Fruit fly (Drosophila melanogaster) whole organism, embryonic: ENCODE measurements around the gene RpL34b.

Experiments used
- Antp ChIP-seq: fragments of 200-800 bp; sonication (Bioruptor generic); optimal IDR thresholded peaks from 3 replicates; lab custom pipeline; 2016; ENCODE audit warnings: missing biosample characterization, missing genetic modification characterization
- B-H2 ChIP-seq: fragments of 200-800 bp; sonication (Bioruptor generic); optimal IDR thresholded peaks from 2 replicates; lab custom pipeline; 2018; ENCODE audit warnings: missing biosample characterization, mild to moderate bottlenecking, missing genetic modification characterization
- CG10267 ChIP-seq: fragments of 200-800 bp; sonication (Bioruptor generic); optimal IDR thresholded peaks from 2 replicates; lab custom pipeline; 2018; ENCODE audit warnings: missing biosample characterization, mild to moderate bottlenecking, missing genetic modification characterization, moderate library complexity
- CG12219 ChIP-seq: fragments of 200-800 bp; sonication (Bioruptor generic); optimal IDR thresholded peaks from 3 replicates; lab custom pipeline; 2018; ENCODE audit warnings: missing biosample characterization, mild to moderate bottlenecking, missing genetic modification characterization
- CG1233 ChIP-seq: fragments of 200-800 bp; sonication (Bioruptor generic); optimal IDR thresholded peaks from 4 replicates; lab custom pipeline; 2018; ENCODE audit warnings: missing biosample characterization, mild to moderate bottlenecking, missing genetic modification characterization
- CG14050 ChIP-seq: fragments of 200-800 bp; sonication (Bioruptor generic); IDR thresholded peaks from 3 replicates; pipeline ENCODE4 v1.3.6; 2022; ENCODE audit warnings: missing biosample characterization, missing genetic modification characterization
- CG16779 ChIP-seq: fragments of 200-800 bp; sonication (Bioruptor generic); IDR thresholded peaks from 2 replicates; pipeline ENCODE4 v1.3.6; 2022; ENCODE audit warnings: missing biosample characterization, missing genetic modification characterization
- CG17829 ChIP-seq: fragments of 200-800 bp; optimal IDR thresholded peaks from 2 replicates; lab custom pipeline; 2019; ENCODE audit warnings: missing biosample characterization, mild to moderate bottlenecking, missing genetic modification characterization, moderate library complexity
- CG32772 ChIP-seq: fragments of 200-800 bp; sonication (Bioruptor generic); IDR thresholded peaks from 2 replicates; pipeline ENCODE4 v1.3.6; 2022; ENCODE audit warnings: missing biosample characterization, missing genetic modification characterization
- CG4707 ChIP-seq: fragments of 200-800 bp; sonication (Bioruptor generic); optimal IDR thresholded peaks from 2 replicates; lab custom pipeline; 2018; ENCODE audit warnings: missing biosample characterization, mild to moderate bottlenecking, missing genetic modification characterization, moderate library complexity
- CG5953 ChIP-seq: fragments of 200-800 bp; sonication (Bioruptor generic); IDR thresholded peaks from 2 replicates; pipeline ENCODE4 v1.3.6; 2022; ENCODE audit warnings: missing biosample characterization, missing genetic modification characterization
- CG7839 ChIP-seq: fragments of 200-800 bp; sonication (Bioruptor generic); optimal IDR thresholded peaks from 3 replicates; lab custom pipeline; 2018; ENCODE audit warnings: missing biosample characterization, mild to moderate bottlenecking, missing genetic modification characterization, moderate library complexity
- CG9609 ChIP-seq: fragments of 200-800 bp; sonication (Bioruptor generic); optimal IDR thresholded peaks from 3 replicates; lab custom pipeline; 2016; ENCODE audit warnings: missing biosample characterization, missing genetic modification characterization
- Ets65A ChIP-seq: fragments of 200-800 bp; sonication (Bioruptor generic); peaks from one replicate; lab custom pipeline; 2016; ENCODE audit warnings: missing biosample characterization, missing genetic modification characterization
- GATAe ChIP-seq: fragments of 200-800 bp; sonication (Bioruptor generic); conservative IDR thresholded peaks from 2 replicates; pipeline ENCODE4 v1.3.6; 2022; ENCODE audit warnings: missing biosample characterization, missing genetic modification characterization
- Gsc ChIP-seq: fragments of 200-800 bp; sonication (Bioruptor generic); IDR thresholded peaks from 2 replicates; pipeline ENCODE4 v1.3.6; 2022; ENCODE audit warnings: missing biosample characterization, missing genetic modification characterization
- Hmx ChIP-seq: fragments of 200-800 bp; sonication (Bioruptor generic); optimal IDR thresholded peaks from 2 replicates; lab custom pipeline; 2016; ENCODE audit warnings: missing biosample characterization, missing genetic modification characterization
- Hr51 ChIP-seq, 2 experiments: fragments of 200-800 bp; sonication (Bioruptor generic); optimal IDR thresholded peaks; 2 replicates in 1 of 2; 3 replicates in 1 of 2; lab custom pipeline; 2016 to 2018; ENCODE audit warnings: missing biosample characterization in 2 of 2, missing genetic modification characterization in 2 of 2, mild to moderate bottlenecking in 1 of 2, moderate library complexity in 1 of 2
- Lpt ChIP-seq: fragments of >200 bp; optimal IDR thresholded peaks from 2 replicates; lab custom pipeline; 2018; ENCODE audit warnings: missing biosample characterization, missing genetic modification characterization
- Max ChIP-seq: fragments of 200-800 bp; sonication (Bioruptor generic); optimal IDR thresholded peaks from 2 replicates; lab custom pipeline; 2016; ENCODE audit warnings: missing biosample characterization, mild to moderate bottlenecking, missing genetic modification characterization
- NC2α ChIP-seq: fragments of 200-800 bp; sonication (Bioruptor generic); optimal IDR thresholded peaks from 2 replicates; lab custom pipeline; 2016; ENCODE audit warnings: missing biosample characterization, missing genetic modification characterization
- NC2β ChIP-seq: fragments of 200-800 bp; sonication (Bioruptor generic); optimal IDR thresholded peaks from 2 replicates; lab custom pipeline; 2016; ENCODE audit warnings: missing biosample characterization, missing genetic modification characterization
- NFAT ChIP-seq: fragments of 200-800 bp; sonication (Bioruptor generic); IDR thresholded peaks from 2 replicates; pipeline ENCODE4 v1.3.6; 2022; ENCODE audit warnings: missing biosample characterization, missing genetic modification characterization
- Rfx ChIP-seq: fragments of 200-800 bp; sonication (Bioruptor generic); IDR thresholded peaks from 2 replicates; pipeline ENCODE4 v1.3.6; 2022; ENCODE audit warnings: missing biosample characterization, missing genetic modification characterization
- Sox100B ChIP-seq: fragments of 200-800 bp; sonication (Bioruptor generic); optimal IDR thresholded peaks from 3 replicates; lab custom pipeline; 2018; ENCODE audit warnings: missing biosample characterization, mild to moderate bottlenecking, missing genetic modification characterization
- Spps ChIP-seq: fragments of 200-800 bp; sonication (Bioruptor generic); optimal IDR thresholded peaks from 2 replicates; lab custom pipeline; 2018; ENCODE audit warnings: missing biosample characterization, mild to moderate bottlenecking, missing genetic modification characterization
- Xrp1 ChIP-seq: fragments of 200-800 bp; sonication (Bioruptor generic); IDR thresholded peaks from 2 replicates; pipeline ENCODE4 v1.3.6; 2022; ENCODE audit warnings: missing biosample characterization, missing genetic modification characterization
- ara ChIP-seq: fragments of 200-800 bp; sonication (Bioruptor generic); IDR thresholded peaks from 2 replicates; pipeline ENCODE4 v1.3.6; 2022; ENCODE audit warnings: missing biosample characterization, missing genetic modification characterization
- cad ChIP-seq: fragments of >200 bp; optimal IDR thresholded peaks from 2 replicates; lab custom pipeline; 2017; ENCODE audit warnings: missing biosample characterization, missing genetic modification characterization
- cato ChIP-seq: fragments of 200-800 bp; sonication (Bioruptor generic); optimal IDR thresholded peaks from 2 replicates; lab custom pipeline; 2016; ENCODE audit warnings: missing biosample characterization, missing genetic modification characterization, borderline replicate concordance
- cg ChIP-seq: fragments of 200-800 bp; sonication (Bioruptor generic); optimal IDR thresholded peaks from 3 replicates; lab custom pipeline; 2019; ENCODE audit warnings: missing biosample characterization, mild to moderate bottlenecking, missing genetic modification characterization, moderate library complexity
- chn ChIP-seq: fragments of 200-800 bp; sonication (Bioruptor generic); optimal IDR thresholded peaks from 2 replicates; lab custom pipeline; 2016; ENCODE audit warnings: missing biosample characterization, missing genetic modification characterization
- cwo ChIP-seq: fragments of 200-800 bp; sonication (Bioruptor generic); optimal IDR thresholded peaks from 3 replicates; lab custom pipeline; 2017; ENCODE audit warnings: missing biosample characterization, missing genetic modification characterization, mild to moderate bottlenecking, moderate library complexity, missing genetic modification reagents
- da ChIP-seq: fragments of 200-800 bp; sonication (Bioruptor generic); optimal IDR thresholded peaks from 2 replicates; lab custom pipeline; 2016; ENCODE audit warnings: missing biosample characterization, missing genetic modification characterization
- dm ChIP-seq: fragments of 200-800 bp; sonication (Bioruptor generic); optimal IDR thresholded peaks from 3 replicates; lab custom pipeline; 2016; ENCODE audit warnings: missing biosample characterization, missing genetic modification characterization
- exex ChIP-seq: fragments of 200-800 bp; sonication (Bioruptor generic); optimal IDR thresholded peaks from 4 replicates; lab custom pipeline; 2018; ENCODE audit warnings: missing biosample characterization, mild to moderate bottlenecking, missing genetic modification characterization, moderate library complexity
- eyg ChIP-seq: fragments of 200-800 bp; sonication (Bioruptor generic); optimal IDR thresholded peaks from 3 replicates; lab custom pipeline; 2016; ENCODE audit warnings: missing biosample characterization, missing genetic modification characterization
- gro ChIP-seq: fragments of 200-800 bp; sonication (Bioruptor generic); optimal IDR thresholded peaks from 2 replicates; lab custom pipeline; 2016; ENCODE audit warnings: missing biosample characterization, missing genetic modification characterization
- gsb-n ChIP-seq: fragments of 200-800 bp; sonication (Bioruptor generic); optimal IDR thresholded peaks from 3 replicates; lab custom pipeline; 2018; ENCODE audit warnings: missing biosample characterization, mild to moderate bottlenecking, missing genetic modification characterization
- jumu ChIP-seq: fragments of 200-800 bp; sonication (Bioruptor generic); optimal IDR thresholded peaks from 3 replicates; lab custom pipeline; 2016; ENCODE audit warnings: missing biosample characterization, missing genetic modification characterization
- klu ChIP-seq: fragments of 200-800 bp; sonication (Bioruptor generic); IDR thresholded peaks from 2 replicates; pipeline ENCODE4 v1.3.6; 2022; ENCODE audit warnings: missing biosample characterization, missing genetic modification characterization
- lbe ChIP-seq: fragments of 200-800 bp; sonication (Bioruptor generic); optimal IDR thresholded peaks from 2 replicates; lab custom pipeline; 2016; ENCODE audit warnings: missing biosample characterization, mild to moderate bottlenecking, missing genetic modification characterization
- maf-S ChIP-seq: fragments of 200-800 bp; sonication (Bioruptor generic); optimal IDR thresholded peaks from 2 replicates; lab custom pipeline; 2016; ENCODE audit warnings: missing biosample characterization, missing genetic modification characterization
- mirr ChIP-seq: fragments of 200-800 bp; sonication (Bioruptor generic); optimal IDR thresholded peaks from 3 replicates; lab custom pipeline; 2018; ENCODE audit warnings: missing biosample characterization, mild to moderate bottlenecking, missing genetic modification characterization
- onecut ChIP-seq: fragments of 200-800 bp; sonication (Bioruptor generic); IDR thresholded peaks from 2 replicates; pipeline ENCODE4 v1.3.6; 2022; ENCODE audit warnings: missing biosample characterization, missing genetic modification characterization
- pho ChIP-seq: fragments of 200-800 bp; sonication (Bioruptor generic); optimal IDR thresholded peaks from 2 replicates; lab custom pipeline; 2016; ENCODE audit warnings: missing biosample characterization, missing genetic modification characterization
- phol ChIP-seq: fragments of 200-800 bp; sonication (Bioruptor generic); optimal IDR thresholded peaks from 3 replicates; lab custom pipeline; 2018; ENCODE audit warnings: missing biosample characterization, mild to moderate bottlenecking, missing genetic modification characterization, moderate library complexity
- pnt ChIP-seq: fragments of 200-800 bp; sonication (Bioruptor generic); optimal IDR thresholded peaks from 3 replicates; lab custom pipeline; 2016; ENCODE audit warnings: missing biosample characterization, missing genetic modification characterization
- sc ChIP-seq, 3 experiments: fragments of >200 bp in 2 of 3; fragments of 200-800 bp in 1 of 3; sonication (Bioruptor generic) in 1 of 3; optimal IDR thresholded peaks; 2 replicates in 2 of 3; 3 replicates in 1 of 3; lab custom pipeline; 2017; ENCODE audit warnings: mild to moderate bottlenecking in 1 of 3, missing biosample characterization in 1 of 3, missing genetic modification characterization in 1 of 3, missing genetic modification reagents in 1 of 3
- slp2 ChIP-seq: fragments of 200-800 bp; sonication (Bioruptor generic); optimal IDR thresholded peaks from 2 replicates; lab custom pipeline; 2016; ENCODE audit warnings: missing biosample characterization, missing genetic modification characterization
- sqz ChIP-seq: fragments of 200-800 bp; sonication (Bioruptor generic); optimal IDR thresholded peaks from 3 replicates; lab custom pipeline; 2018; ENCODE audit warnings: missing biosample characterization, mild to moderate bottlenecking, missing genetic modification characterization

Gene RpL34b

DNA sequence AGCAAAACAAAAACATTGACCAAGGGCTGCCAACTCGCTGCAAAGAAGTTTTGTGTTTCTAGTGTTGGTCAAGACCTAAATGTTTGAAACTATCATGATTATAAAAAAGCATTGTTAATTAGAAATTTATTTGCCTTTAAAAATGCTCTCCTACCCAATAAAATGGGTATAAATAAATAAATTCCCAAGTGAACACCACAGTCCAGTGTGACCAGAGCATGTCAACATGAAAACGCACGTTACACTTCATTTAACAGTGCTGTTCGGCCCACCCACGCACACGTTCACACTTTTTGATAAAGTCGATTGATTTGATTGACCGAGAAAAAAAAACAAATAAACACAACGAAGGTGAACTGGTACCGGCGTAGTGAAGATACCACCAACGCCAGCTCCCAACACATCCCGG lies 3.1 kb upstream of the RpL34b start, which contains the start of the genes CG9356, BBIP1 and CG8135 (continued):
- TF ChIP-seq Lpt (GFP tag; lab: Kevin White, UChicago) (no peak), slp2 (GFP tag; lab: Kevin White, UChicago) (peak; percentile 73), Sox100B (GFP tag; lab: Kevin White, UChicago) (no peak), Rfx (GFP tag; lab: Robert Waterston, UW) (peak; percentile 55), pho (peak; percentile 78), klu (GFP tag; lab: Robert Waterston, UW) (peak; percentile 73; the same call in 1 of the 2 replicates), maf-S (peak; percentile 77), ara (GFP tag; lab: Robert Waterston, UW) (peak; percentile 65), phol (tag; lab: Kevin White, UChicago) (peak; percentile 77), gro (GFP tag; lab: Kevin White, UChicago) (peak; percentile 81), Max (GFP tag; lab: Kevin White, UChicago) (peak; percentile 70), Antp (GFP tag; lab: Kevin White, UChicago) (peak; percentile 73), Xrp1 (GFP tag; lab: Robert Waterston, UW) (peak; percentile 75), CG32772 (GFP tag; lab: Robert Waterston, UW) (peak; percentile 69), CG16779 (GFP tag; lab: Robert Waterston, UW) (no peak), GATAe (no peak), dm (GFP tag; lab: Kevin White, UChicago) (peak; percentile 73), CG5953 (peak; percentile 51; the same call in 1 of the 2 replicates), sc (optimal IDR thresholded peaks at IDR 0.05; lab: Kevin White, UChicago) (no peak), sc (GFP tag; optimal IDR thresholded peaks at IDR 0.05; lab: Kevin White, UChicago) (no peak), onecut (GFP tag; lab: Robert Waterston, UW) (peak; percentile 86), CG10267 (peak; percentile 99), NC2β (GFP tag; lab: Kevin White, UChicago) (peak; percentile 88), eyg (GFP tag; lab: Kevin White, UChicago) (peak; percentile 64), Ets65A (peak; percentile 97), CG4707 (GFP tag; lab: Kevin White, UChicago) (peak; percentile 5), da (GFP tag; lab: Kevin White, UChicago) (peak; percentile 60), pnt (peak; percentile 67), CG14050 (GFP tag; lab: Robert Waterston, UW) (peak; percentile 41; the same call in 2 of the 3 replicates), NFAT (GFP tag; lab: Robert Waterston, UW) (peak; percentile 24; the same call in 1 of the 2 replicates), cwo (GFP tag; lab: Kevin White, UChicago) (peak; percentile 26), cato (peak; percentile 68), CG17829 (tag; lab: Kevin White, UChicago) (peak; percentile 78), Hr51 (GFP tag; optimal IDR thresholded peaks at IDR 0.05; lab: Kevin White, UChicago) (peak in 1 of 2 experiments; percentile 82), lbe (GFP tag; lab: Kevin White, UChicago) (peak; percentile 82), exex (tag; lab: Kevin White, UChicago) (no peak), Gsc (GFP tag; lab: Robert Waterston, UW) (no peak), sqz (GFP tag; lab: Kevin White, UChicago) (peak; percentile 81), B-H2 (peak; percentile 74), cad (GFP tag; lab: Kevin White, UChicago) (no peak), Hmx (GFP tag; lab: Kevin White, UChicago) (no peak), jumu (GFP tag; lab: Kevin White, UChicago) (peak; percentile 80), cg (GFP tag; lab: Kevin White, UChicago) (peak; percentile 25), mirr (GFP tag; lab: Kevin White, UChicago) (peak; percentile 70), chn (GFP tag; lab: Kevin White, UChicago) (peak; percentile 90), NC2α (GFP tag; lab: Kevin White, UChicago) (peak; percentile 65), CG7839 (tag; lab: Kevin White, UChicago) (no peak), CG9609 (GFP tag; lab: Kevin White, UChicago) (peak; percentile 77), CG12219 (no peak), Spps (tag; lab: Kevin White, UChicago) (peak; percentile 59), gsb-n (tag; lab: Kevin White, UChicago) (no peak), CG1233 (GFP tag; lab: Kevin White, UChicago) (peak; percentile 2)
